Fruit fly (Drosophila melanogaster) whole organism, embryonic: Measurements from ENCODE around the gene ea.

ENCODE experiments used
- Asciz ChIP-seq: fragments of 200-800 bp; sonication (Bioruptor generic); optimal IDR thresholded peaks from 2 replicates; lab custom pipeline; 2017; ENCODE audit warnings: missing biosample characterization, mild to moderate bottlenecking, missing genetic modification characterization, missing genetic modification reagents
- Blimp-1 ChIP-seq: fragments of 200-800 bp; sonication (Bioruptor generic); optimal IDR thresholded peaks from 3 replicates; lab custom pipeline; 2018; ENCODE audit warnings: missing biosample characterization, missing genetic modification characterization, mild to moderate bottlenecking, moderate library complexity, missing genetic modification reagents
- CG10366 ChIP-seq: fragments of 200-800 bp; sonication (Bioruptor generic); IDR thresholded peaks from 2 replicates; pipeline ENCODE4 v1.3.6; 2022; ENCODE audit warnings: missing biosample characterization, missing genetic modification characterization
- CG11504 ChIP-seq: fragments of 200-800 bp; sonication (Bioruptor generic); optimal IDR thresholded peaks from 3 replicates; lab custom pipeline; 2019; ENCODE audit warnings: missing biosample characterization, mild to moderate bottlenecking, missing genetic modification characterization, moderate library complexity
- CG12769 ChIP-seq: fragments of 200-800 bp; sonication (Bioruptor generic); optimal IDR thresholded peaks from 2 replicates; lab custom pipeline; 2019; ENCODE audit warnings: missing biosample characterization, mild to moderate bottlenecking, missing genetic modification characterization, moderate library complexity
- CG13296 ChIP-seq: fragments of 200-800 bp; sonication (Bioruptor generic); optimal IDR thresholded peaks from 3 replicates; lab custom pipeline; 2018; ENCODE audit warnings: missing biosample characterization, mild to moderate bottlenecking, missing genetic modification characterization
- CG17385 ChIP-seq: fragments of 200-800 bp; sonication (Bioruptor generic); optimal IDR thresholded peaks from 3 replicates; lab custom pipeline; 2018; ENCODE audit warnings: missing biosample characterization, mild to moderate bottlenecking, missing genetic modification characterization
- CG18619 ChIP-seq: fragments of 200-800 bp; sonication (Bioruptor generic); optimal IDR thresholded peaks from 3 replicates; lab custom pipeline; 2017; ENCODE audit warnings: missing biosample characterization, mild to moderate bottlenecking, missing genetic modification characterization
- CG6254 ChIP-seq: fragments of 200-800 bp; sonication (Bioruptor generic); optimal IDR thresholded peaks from 3 replicates; lab custom pipeline; 2017; ENCODE audit warnings: mild to moderate bottlenecking, missing biosample characterization, missing genetic modification reagents, missing genetic modification characterization
- CG6683 ChIP-seq: fragments of 200-800 bp; sonication (Bioruptor generic); optimal IDR thresholded peaks from 2 replicates; lab custom pipeline; 2017; ENCODE audit warnings: missing biosample characterization, mild to moderate bottlenecking, missing genetic modification characterization, missing genetic modification reagents
- CG7963 ChIP-seq: fragments of 200-800 bp; sonication (Bioruptor generic); IDR thresholded peaks from 3 replicates; pipeline ENCODE4 v1.3.6; 2022; ENCODE audit warnings: missing biosample characterization, missing genetic modification characterization; ENCODE audit not compliant: partially characterized antibody
- D ChIP-seq, 2 experiments: fragments of 200-800 bp in 1 of 2; fragments of >200 bp in 1 of 2; sonication (Bioruptor generic) in 1 of 2; optimal IDR thresholded peaks; 2 replicates in 1 of 2; 3 replicates in 1 of 2; lab custom pipeline; 2017; ENCODE audit warnings: mild to moderate bottlenecking in 1 of 2, missing biosample characterization in 1 of 2, missing genetic modification characterization in 1 of 2, missing genetic modification reagents in 1 of 2
- E2f2 ChIP-seq: fragments of 200-800 bp; sonication (Bioruptor generic); IDR thresholded peaks from 2 replicates; pipeline ENCODE4 v1.3.6; 2022; ENCODE audit warnings: missing biosample characterization, missing genetic modification characterization
- ERR ChIP-seq: fragments of 200-800 bp; sonication (Bioruptor generic); optimal IDR thresholded peaks from 2 replicates; lab custom pipeline; 2016; ENCODE audit warnings: missing biosample characterization, missing genetic modification characterization
- Elba2 ChIP-seq: fragments of 200-800 bp; sonication (Bioruptor generic); optimal IDR thresholded peaks from 3 replicates; lab custom pipeline; 2016; ENCODE audit warnings: missing biosample characterization, missing genetic modification characterization
- Fer1 ChIP-seq: fragments of 200-800 bp; sonication (Bioruptor generic); optimal IDR thresholded peaks from 2 replicates; lab custom pipeline; 2017; ENCODE audit warnings: missing biosample characterization, mild to moderate bottlenecking, missing genetic modification characterization
- Lim3 ChIP-seq: fragments of 200-800 bp; sonication (Bioruptor generic); IDR thresholded peaks from 2 replicates; pipeline ENCODE4 v1.3.6; 2022; ENCODE audit warnings: missing biosample characterization, missing genetic modification characterization
- Med ChIP-seq: fragments of 200-800 bp; sonication (Bioruptor generic); peaks from one replicate; lab custom pipeline; 2016; ENCODE audit warnings: missing biosample characterization, missing genetic modification characterization, mild to moderate bottlenecking, inconsistent platforms, moderate library complexity
- Nf-YC ChIP-seq: fragments of 200-800 bp; optimal IDR thresholded peaks from 3 replicates; lab custom pipeline; 2019; ENCODE audit warnings: missing biosample characterization, mild to moderate bottlenecking, missing genetic modification characterization, moderate library complexity
- Pdp1 ChIP-seq, 2 experiments: fragments of 200-800 bp; sonication (Bioruptor generic); optimal IDR thresholded peaks; 3 replicates each; lab custom pipeline; 2016; ENCODE audit warnings: missing biosample characterization in 2 of 2, missing genetic modification characterization in 2 of 2, mild to moderate bottlenecking in 1 of 2, moderate library complexity in 1 of 2
- Trl ChIP-seq, 3 experiments: fragments of >200 bp in 2 of 3; fragments of 200-800 bp in 1 of 3; sonication (Bioruptor generic) in 1 of 3; optimal IDR thresholded peaks; 2 replicates in 1 of 3; 3 replicates in 2 of 3; lab custom pipeline; 2016 to 2017; ENCODE audit warnings: missing biosample characterization in 1 of 3, missing genetic modification characterization in 1 of 3
- ash1 ChIP-seq: fragments of 200-800 bp; sonication (Bioruptor generic); optimal IDR thresholded peaks from 2 replicates; lab custom pipeline; 2018; ENCODE audit warnings: missing biosample characterization, mild to moderate bottlenecking, missing genetic modification characterization
- bab2 ChIP-seq: fragments of 200-800 bp; sonication (Bioruptor generic); optimal IDR thresholded peaks from 2 replicates; lab custom pipeline; 2016; ENCODE audit warnings: missing biosample characterization, missing genetic modification characterization
- bsh ChIP-seq, 2 experiments: fragments of 200-800 bp; sonication (Bioruptor generic); optimal IDR thresholded peaks; 2 replicates each; lab custom pipeline; 2017 to 2018; ENCODE audit warnings: mild to moderate bottlenecking in 2 of 2, missing biosample characterization in 2 of 2, missing genetic modification characterization in 2 of 2, moderate library complexity in 1 of 2
- ftz-f1 ChIP-seq: fragments of 200-800 bp; sonication (Bioruptor generic); optimal IDR thresholded peaks from 2 replicates; lab custom pipeline; 2016; ENCODE audit warnings: missing biosample characterization, missing genetic modification characterization
- gcm2 ChIP-seq: fragments of 200-800 bp; sonication (Bioruptor generic); optimal IDR thresholded peaks from 2 replicates; lab custom pipeline; 2016; ENCODE audit warnings: missing biosample characterization, missing genetic modification characterization
- grn ChIP-seq: fragments of 200-800 bp; sonication (Bioruptor generic); optimal IDR thresholded peaks from 3 replicates; lab custom pipeline; 2017; ENCODE audit warnings: missing biosample characterization, missing genetic modification characterization
- hth ChIP-seq: fragments of >200 bp; optimal IDR thresholded peaks from 2 replicates; lab custom pipeline; 2017; ENCODE audit warnings: inconsistent platforms
- mirr ChIP-seq: fragments of 200-800 bp; sonication (Bioruptor generic); optimal IDR thresholded peaks from 3 replicates; lab custom pipeline; 2018; ENCODE audit warnings: missing biosample characterization, mild to moderate bottlenecking, missing genetic modification characterization
- otp ChIP-seq: fragments of 200-800 bp; sonication (Bioruptor generic); IDR thresholded peaks from 3 replicates; pipeline ENCODE4, ENCODE4 v1.3.6; 2022; ENCODE audit warnings: missing biosample characterization, missing genetic modification characterization
- pan ChIP-seq, 4 experiments: fragments of >200 bp in 3 of 4; fragments of 200-800 bp in 1 of 4; sonication (Bioruptor generic) in 1 of 4; optimal IDR thresholded peaks in 3 of 4; IDR thresholded peaks in 1 of 4; 2 replicates each; pipeline versions ENCODE4 v1.3.6 to Lab custom; 2017 to 2022; ENCODE audit warnings: missing biosample characterization in 2 of 4, missing genetic modification characterization in 2 of 4, mixed read lengths in 1 of 4
- pros ChIP-seq: fragments of 200-800 bp; sonication (Bioruptor generic); optimal IDR thresholded peaks from 3 replicates; lab custom pipeline; 2019; ENCODE audit warnings: missing biosample characterization, mild to moderate bottlenecking, missing genetic modification characterization, moderate library complexity
- sob ChIP-seq: fragments of 200-800 bp; sonication (Bioruptor generic); IDR thresholded peaks from 2 replicates; pipeline ENCODE4 v1.3.6; 2022; ENCODE audit warnings: missing biosample characterization, missing genetic modification characterization
- tll ChIP-seq, 2 experiments: fragments of 200-800 bp in 1 of 2; fragments of >200 bp in 1 of 2; sonication (Bioruptor generic) in 1 of 2; optimal IDR thresholded peaks; 2 replicates each; lab custom pipeline; 2017 to 2019; ENCODE audit warnings: missing biosample characterization in 2 of 2, missing genetic modification characterization in 2 of 2, mild to moderate bottlenecking in 1 of 2, moderate library complexity in 1 of 2
- twi ChIP-seq: fragments of 200-800 bp; optimal IDR thresholded peaks from 2 replicates; lab custom pipeline; 2019; ENCODE audit warnings: missing biosample characterization, mild to moderate bottlenecking, missing genetic modification characterization, moderate library complexity
- vnd ChIP-seq: fragments of 200-800 bp; sonication (Bioruptor generic); IDR thresholded peaks from 3 replicates; pipeline ENCODE4 v1.3.6; 2022; ENCODE audit warnings: missing biosample characterization, missing genetic modification characterization; ENCODE audit not compliant: partially characterized antibody

ea gene

DNA sequence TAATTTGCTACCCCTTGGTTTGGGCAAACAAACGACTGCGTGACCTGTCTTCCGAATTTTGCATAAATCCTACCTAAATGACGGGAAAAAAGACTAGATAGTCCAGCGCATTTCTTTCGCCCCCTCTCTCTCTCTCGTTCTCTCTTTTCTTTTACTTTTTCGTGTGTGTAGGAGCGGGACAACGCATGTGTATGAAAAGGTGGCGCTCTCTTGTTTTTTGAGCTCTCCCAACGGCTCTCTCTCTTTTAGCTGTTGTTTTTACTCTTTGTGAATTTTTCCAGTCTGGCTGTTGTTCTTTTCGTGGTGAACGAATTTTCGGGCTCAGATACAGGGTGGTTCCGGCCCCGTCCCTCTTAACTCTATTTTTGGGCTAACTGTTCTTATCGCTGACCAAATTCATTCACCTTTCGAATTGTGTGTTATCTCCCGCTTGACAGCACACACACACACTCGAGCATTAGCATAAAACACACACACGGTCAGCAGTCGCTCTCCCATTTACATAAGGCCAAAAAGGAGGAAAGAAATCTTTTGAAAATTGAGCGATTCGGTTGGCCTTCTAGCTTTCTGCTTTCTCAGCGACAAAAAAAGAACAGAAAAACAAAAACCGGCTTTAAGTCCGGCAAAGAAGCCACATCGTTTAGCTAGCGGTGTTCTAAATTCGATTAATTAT lies 36.8 kb upstream of the ea start (continued):
- no peak for TF ChIP-seq ash1 (GFP tag; lab: Kevin White, UChicago)
- no peak for TF ChIP-seq E2f2 (GFP tag; lab: Robert Waterston, UW)
- TF ChIP-seq mirr (GFP tag; lab: Kevin White, UChicago) = peak; percentile 16
- peak; percentile 99 for TF ChIP-seq CG6254 (GFP tag; lab: Kevin White, UChicago)
- TF ChIP-seq grn (GFP tag; lab: Kevin White, UChicago) = peak; percentile 23
- TF ChIP-seq Lim3 (GFP tag; lab: Robert Waterston, UW) = no peak
- TF ChIP-seq CG11504 (tag; lab: Kevin White, UChicago) = no peak
- TF ChIP-seq CG7963 (GFP tag; lab: Robert Waterston, UW) = no peak
- TF ChIP-seq tll (GFP tag; optimal IDR thresholded peaks at IDR 0.05; lab: Kevin White, UChicago) = no peak
- no peak for TF ChIP-seq bab2
- TF ChIP-seq CG10366 (GFP tag; lab: Robert Waterston, UW) = no peak
- TF ChIP-seq CG17385 = peak; percentile 17
- no peak for TF ChIP-seq vnd (GFP tag; lab: Robert Waterston, UW)
- TF ChIP-seq ERR (GFP tag; lab: Kevin White, UChicago) = no peak
- TF ChIP-seq CG6683 (GFP tag; lab: Kevin White, UChicago) = no peak
- peak; percentile 91 for TF ChIP-seq pros (GFP tag; lab: Kevin White, UChicago)
- TF ChIP-seq gcm2 (GFP tag; lab: Kevin White, UChicago) = no peak
- no peak for TF ChIP-seq hth (lab: Kevin White, UChicago)
- TF ChIP-seq D (optimal IDR thresholded peaks at IDR 0.05; lab: Kevin White, UChicago) = no peak
- no peak for TF ChIP-seq D (GFP tag; optimal IDR thresholded peaks at IDR 0.05; lab: Kevin White, UChicago)
- peak; percentile 2 for TF ChIP-seq Fer1 (GFP tag; lab: Kevin White, UChicago)
- no peak for TF ChIP-seq Asciz (GFP tag; lab: Kevin White, UChicago)
- peak; percentile 37 for TF ChIP-seq Elba2
- TF ChIP-seq CG18619 = no peak
- peak; percentile 12 for TF ChIP-seq Med (GFP tag; lab: Kevin White, UChicago)
- peak; percentile 63 for TF ChIP-seq CG12769 (tag; lab: Kevin White, UChicago)
- TF ChIP-seq pan (optimal IDR thresholded peaks at IDR 0.05; lab: Kevin White, UChicago) = no peak
- TF ChIP-seq pan (GFP tag; optimal IDR thresholded peaks at IDR 0.05 in 1 of 2, IDR thresholded peaks at IDR 0.05 in 1 of 2) = no peak
- no peak for TF ChIP-seq Nf-YC (tag; lab: Kevin White, UChicago)
- TF ChIP-seq ftz-f1 = no peak
- TF ChIP-seq sob (GFP tag; lab: Robert Waterston, UW) = no peak
- TF ChIP-seq Trl (optimal IDR thresholded peaks at IDR 0.05; lab: Kevin White, UChicago) = peak; percentile 98 to 99
- peak; percentile 42 for TF ChIP-seq Trl (GFP tag; optimal IDR thresholded peaks at IDR 0.05; lab: Kevin White, UChicago)
- TF ChIP-seq otp (GFP tag; lab: Robert Waterston, UW) = no peak
- no peak for TF ChIP-seq Blimp-1 (GFP tag; lab: Kevin White, UChicago)
- peak; percentile 28 for TF ChIP-seq CG13296
- peak in 1 of 2 experiments; percentile 54 for TF ChIP-seq Pdp1 (GFP tag; optimal IDR thresholded peaks at IDR 0.05; lab: Kevin White, UChicago)
- peak in 1 of 2 experiments; percentile 31 for TF ChIP-seq bsh (GFP tag; optimal IDR thresholded peaks at IDR 0.05; lab: Kevin White, UChicago)
- no peak for TF ChIP-seq twi (tag; lab: Kevin White, UChicago)
- TF ChIP-seq, all 482 proteins: peak for 32
